Worm (Caenorhabditis elegans) whole organism, L4 larva: ENCODE measurements around the gene atf-4.

Experiments used
- D1046.2 ChIP-seq: fragments of 200-800 bp; sonication (Bioruptor generic); IDR thresholded peaks from 2 replicates; pipeline ENCODE4 v1.3.6; 2022; ENCODE audit warnings: missing genetic modification characterization, missing compliant biosample characterization
- F26F4.8 ChIP-seq: fragments of 200-800 bp; sonication (Bioruptor generic); conservative IDR thresholded peaks from 2 replicates; pipeline ENCODE4 v1.3.6; 2022; ENCODE audit warnings: missing genetic modification characterization, missing compliant biosample characterization
- R02D3.7 ChIP-seq: fragments of 150-350 bp; sonication (generic microtip); optimal IDR thresholded peaks from 3 replicates; lab custom pipeline; 2014; ENCODE audit warnings: missing biosample characterization, missing genetic modification characterization
- T20F7.1 ChIP-seq: fragments of 200-800 bp; sonication (Bioruptor generic); optimal IDR thresholded peaks from 2 replicates; lab custom pipeline; 2018; ENCODE audit warnings: mild to moderate bottlenecking, missing genetic modification characterization, missing compliant biosample characterization
- Y105C5A.15 ChIP-seq: fragments of 200-800 bp; sonication (Bioruptor generic); IDR thresholded peaks from 2 replicates; pipeline ENCODE4 v1.3.6; 2022; ENCODE audit warnings: missing genetic modification characterization, missing compliant biosample characterization
- Y75B8A.6 ChIP-seq: fragments of 200-800 bp; sonication (Bioruptor generic); IDR thresholded peaks from 2 replicates; pipeline ENCODE4 v1.3.6; 2022; ENCODE audit warnings: missing genetic modification reagents, missing genetic modification characterization, missing compliant biosample characterization
- ZK337.2 ChIP-seq: fragments of 200-800 bp; sonication (Bioruptor generic); IDR thresholded peaks from 2 replicates; pipeline ENCODE4 v1.3.6; 2022; ENCODE audit warnings: missing genetic modification reagents, missing genetic modification characterization, missing compliant biosample characterization
- aly-2 ChIP-seq: sonication (generic microtip); optimal IDR thresholded peaks from 2 replicates; lab custom pipeline; 2018; ENCODE audit warnings: missing biosample characterization, missing genetic modification characterization
- arid-1 ChIP-seq: fragments of 200-800 bp; sonication (Bioruptor generic); conservative IDR thresholded peaks from 2 replicates; pipeline ENCODE4 v1.3.6; 2022; ENCODE audit warnings: missing genetic modification reagents, missing genetic modification characterization, missing compliant biosample characterization
- ceh-20 ChIP-seq: fragments of 200-800 bp; sonication (Bioruptor generic); IDR thresholded peaks from 2 replicates; pipeline ENCODE4 v1.3.6; 2022; ENCODE audit warnings: missing genetic modification reagents, missing genetic modification characterization, missing compliant biosample characterization
- ceh-44 ChIP-seq: fragments of 200-800 bp; sonication (Bioruptor generic); IDR thresholded peaks from 2 replicates; pipeline ENCODE4 v1.3.6; 2022; ENCODE audit warnings: missing genetic modification reagents, missing genetic modification characterization, missing compliant biosample characterization
- ceh-62 ChIP-seq: sonication (generic microtip); optimal IDR thresholded peaks from 2 replicates; lab custom pipeline; 2017; ENCODE audit warnings: missing biosample characterization, missing genetic modification characterization
- ceh-82 ChIP-seq: sonication (generic microtip); optimal IDR thresholded peaks from 2 replicates; lab custom pipeline; 2017; ENCODE audit warnings: missing biosample characterization, missing genetic modification characterization
- ces-1 ChIP-seq: fragments of 150-350 bp; sonication (generic microtip); optimal IDR thresholded peaks from 4 replicates; lab custom pipeline; 2014; ENCODE audit warnings: missing biosample characterization, missing genetic modification reagents, missing genetic modification characterization
- cey-2 ChIP-seq: sonication (generic microtip); optimal IDR thresholded peaks from 3 replicates; lab custom pipeline; 2017; ENCODE audit warnings: missing genetic modification characterization, mild to moderate bottlenecking, missing compliant biosample characterization, antibody characterized with exemption, borderline replicate concordance; ENCODE audit not compliant: insufficient read depth
- daf-8 ChIP-seq: fragments of 200-800 bp; sonication (Bioruptor generic); IDR thresholded peaks from 2 replicates; pipeline ENCODE4 v1.3.6; 2022; ENCODE audit warnings: missing genetic modification characterization, missing compliant biosample characterization
- duxl-1 ChIP-seq: sonication (generic microtip); optimal IDR thresholded peaks from 2 replicates; lab custom pipeline; 2016; ENCODE audit warnings: mild to moderate bottlenecking, missing genetic modification characterization, moderate library complexity, missing compliant biosample characterization; ENCODE audit not compliant: poor library complexity
- dve-1 ChIP-seq: sonication (generic microtip); optimal IDR thresholded peaks from 2 replicates; lab custom pipeline; 2017; ENCODE audit warnings: antibody characterized with exemption, mild to moderate bottlenecking, missing genetic modification characterization, missing compliant biosample characterization; ENCODE audit not compliant: insufficient read depth
- fkh-10 ChIP-seq: fragments of 150-350 bp; optimal IDR thresholded peaks from 2 replicates; lab custom pipeline; 2014; ENCODE audit warnings: missing biosample characterization, missing genetic modification reagents, missing genetic modification characterization
- fos-1 ChIP-seq: fragments of 150-350 bp; optimal IDR thresholded peaks from 2 replicates; lab custom pipeline; 2014; ENCODE audit warnings: missing biosample characterization, missing genetic modification characterization
- hmg-1.1 ChIP-seq: fragments of 200-800 bp; sonication (Bioruptor generic); IDR thresholded peaks from 2 replicates; pipeline ENCODE4 v1.3.6; 2022; ENCODE audit warnings: missing genetic modification reagents, missing genetic modification characterization, missing compliant biosample characterization
- lim-7 ChIP-seq: fragments of 200-800 bp; sonication (Bioruptor generic); IDR thresholded peaks from 2 replicates; pipeline ENCODE4 v1.3.6; 2022; ENCODE audit warnings: missing genetic modification characterization, missing compliant biosample characterization
- lin-1 ChIP-seq: fragments of 200-800 bp; sonication (Bioruptor generic); IDR thresholded peaks from 2 replicates; pipeline ENCODE4 v1.3.6; 2022; ENCODE audit warnings: missing genetic modification reagents, missing genetic modification characterization, missing compliant biosample characterization
- lin-13 ChIP-seq: fragments of 150-350 bp; optimal IDR thresholded peaks from 2 replicates; lab custom pipeline; 2014; ENCODE audit warnings: missing biosample characterization, missing genetic modification reagents, missing genetic modification characterization
- lin-15B ChIP-seq: fragments of 150-350 bp; sonication (generic microtip); optimal IDR thresholded peaks from 3 replicates; lab custom pipeline; 2014; ENCODE audit warnings: missing biosample characterization, missing genetic modification characterization
- lin-38 ChIP-seq: fragments of 200-800 bp; sonication (Bioruptor generic); IDR thresholded peaks from 2 replicates; pipeline ENCODE4 v1.3.6; 2022; ENCODE audit warnings: missing genetic modification reagents, missing genetic modification characterization, missing compliant biosample characterization
- lir-3 ChIP-seq: sonication (generic microtip); optimal IDR thresholded peaks from 2 replicates; lab custom pipeline; 2016; ENCODE audit warnings: mild to moderate bottlenecking, missing genetic modification characterization, missing compliant biosample characterization
- lsy-2 ChIP-seq, 2 experiments: fragments of 150-350 bp in 1 of 2; sonication (generic microtip) in 1 of 2; optimal IDR thresholded peaks; 2 replicates each; lab custom pipeline; 2014 to 2017; ENCODE audit warnings: missing biosample characterization in 2 of 2, missing genetic modification characterization in 2 of 2
- mdl-1 ChIP-seq, 2 experiments: fragments of 150-350 bp in 1 of 2; sonication (generic microtip) in 1 of 2; optimal IDR thresholded peaks; 2 replicates each; lab custom pipeline; 2014 to 2017; ENCODE audit warnings: missing biosample characterization in 2 of 2, missing genetic modification characterization in 2 of 2
- mxl-2 ChIP-seq: fragments of 200-800 bp; sonication (Bioruptor generic); conservative IDR thresholded peaks from 2 replicates; pipeline ENCODE4 v1.3.6; 2022; ENCODE audit warnings: missing genetic modification reagents, missing genetic modification characterization, missing compliant biosample characterization
- mxl-3 ChIP-seq: fragments of 200-800 bp; sonication (Bioruptor generic); optimal IDR thresholded peaks from 2 replicates; lab custom pipeline; 2018; ENCODE audit warnings: mild to moderate bottlenecking, missing genetic modification characterization, missing compliant biosample characterization
- nhr-102 ChIP-seq: sonication (generic microtip); optimal IDR thresholded peaks from 2 replicates; lab custom pipeline; 2016; ENCODE audit warnings: mild to moderate bottlenecking, missing genetic modification characterization, moderate library complexity, missing compliant biosample characterization
- nhr-28 ChIP-seq: fragments of 150-350 bp; optimal IDR thresholded peaks from 2 replicates; lab custom pipeline; 2014; ENCODE audit warnings: missing biosample characterization, missing genetic modification characterization
- nhr-42 ChIP-seq: fragments of 200-800 bp; sonication (Bioruptor generic); IDR thresholded peaks from 2 replicates; pipeline ENCODE4 v1.3.6; 2022; ENCODE audit warnings: missing genetic modification characterization, missing compliant biosample characterization
- nhr-77 ChIP-seq: fragments of 150-350 bp; optimal IDR thresholded peaks from 2 replicates; lab custom pipeline; 2014; ENCODE audit warnings: missing biosample characterization, missing genetic modification characterization
- pha-4 ChIP-seq, 2 experiments: fragments of 150-350 bp in 1 of 2; fragments of 200-800 bp in 1 of 2; sonication (Bioruptor generic) in 1 of 2; IDR thresholded peaks in 1 of 2; optimal IDR thresholded peaks in 1 of 2; 2 replicates each; pipeline versions ENCODE4 v1.3.6 to Lab custom; 2014 to 2022; ENCODE audit warnings: missing genetic modification characterization in 2 of 2, missing genetic modification reagents in 2 of 2, missing biosample characterization in 1 of 2, missing compliant biosample characterization in 1 of 2
- rbr-2 ChIP-seq: sonication (generic microtip); optimal IDR thresholded peaks from 2 replicates; lab custom pipeline; 2016; ENCODE audit warnings: missing genotype, missing genetic modification characterization, missing compliant biosample characterization
- saeg-2 ChIP-seq: fragments of 200-800 bp; sonication (Bioruptor generic); IDR thresholded peaks from 2 replicates; pipeline ENCODE4 v1.3.6; 2022; ENCODE audit warnings: missing genetic modification reagents, missing genetic modification characterization, missing compliant biosample characterization
- sdz-12 ChIP-seq: fragments of 200-800 bp; sonication (Bioruptor generic); optimal IDR thresholded peaks from 2 replicates; lab custom pipeline; 2018; ENCODE audit warnings: mild to moderate bottlenecking, missing genetic modification characterization, missing compliant biosample characterization
- skn-1 ChIP-seq: fragments of 150-350 bp; optimal IDR thresholded peaks from 2 replicates; lab custom pipeline; 2014; ENCODE audit warnings: missing biosample characterization, missing genetic modification characterization
- snpc-1.2 ChIP-seq: fragments of 200-800 bp; sonication (Bioruptor generic); IDR thresholded peaks from 2 replicates; pipeline ENCODE4 v1.3.6; 2022; ENCODE audit warnings: missing genetic modification reagents, missing genetic modification characterization, missing compliant biosample characterization
- snpc-4 ChIP-seq: fragments of 150-350 bp; optimal IDR thresholded peaks from 2 replicates; lab custom pipeline; 2014; ENCODE audit warnings: missing biosample characterization, missing genetic modification characterization
- spr-1 ChIP-seq: sonication (generic microtip); optimal IDR thresholded peaks from 2 replicates; lab custom pipeline; 2016; ENCODE audit warnings: mild to moderate bottlenecking, missing genetic modification characterization, missing compliant biosample characterization
- spr-3 ChIP-seq: fragments of 200-800 bp; sonication (Bioruptor generic); optimal IDR thresholded peaks from 2 replicates; lab custom pipeline; 2018; ENCODE audit warnings: mild to moderate bottlenecking, missing genetic modification characterization, missing compliant biosample characterization
- unc-130 ChIP-seq: sonication (generic microtip); optimal IDR thresholded peaks from 2 replicates; lab custom pipeline; 2016; ENCODE audit warnings: missing genetic modification reagents, missing genetic modification characterization, missing compliant biosample characterization
- unc-39 ChIP-seq: sonication (generic microtip); optimal IDR thresholded peaks from 2 replicates; lab custom pipeline; 2017; ENCODE audit warnings: missing biosample characterization, missing genetic modification characterization
- unc-62 ChIP-seq, 3 experiments: fragments of 150-350 bp in 1 of 3; sonication (generic microtip); optimal IDR thresholded peaks in 2 of 3; peaks in 1 of 3; 1 replicate in 1 of 3; 2 replicates in 2 of 3; lab custom pipeline; 2014 to 2017; ENCODE audit warnings: missing biosample characterization in 3 of 3, missing genetic modification characterization in 3 of 3, missing genetic modification reagents in 3 of 3, missing genotype in 1 of 3
- zag-1 ChIP-seq: fragments of 150-350 bp; optimal IDR thresholded peaks from 2 replicates; lab custom pipeline; 2014; ENCODE audit warnings: missing biosample characterization, missing genetic modification characterization
- zfp-2 ChIP-seq: sonication (generic microtip); optimal IDR thresholded peaks from 2 replicates; lab custom pipeline; 2016; ENCODE audit warnings: mild to moderate bottlenecking, missing genetic modification characterization, missing compliant biosample characterization
- ztf-11 ChIP-seq: fragments of 150-350 bp; optimal IDR thresholded peaks from 2 replicates; lab custom pipeline; 2014; ENCODE audit warnings: missing biosample characterization, missing genetic modification characterization

Gene atf-4

DNA sequence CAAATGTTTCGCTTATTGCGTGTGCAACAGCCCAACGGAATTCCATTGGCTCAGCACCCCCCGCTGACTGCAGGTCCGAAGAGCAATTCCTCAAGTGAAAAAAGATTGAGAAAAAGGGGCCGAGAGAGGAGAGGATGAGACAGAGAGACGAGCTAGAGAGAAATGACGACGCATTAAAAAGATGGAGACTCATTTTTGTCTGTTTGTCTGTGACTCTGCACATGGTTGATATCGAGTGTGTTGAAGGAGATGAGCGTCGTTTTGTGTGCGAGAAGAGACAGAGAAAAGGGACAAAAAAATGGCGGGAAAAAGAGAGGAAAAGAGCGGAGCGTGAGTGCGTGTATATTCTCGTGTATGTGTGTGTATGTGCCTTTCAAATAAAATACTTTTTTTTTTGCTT, 30.4 kb upstream of the atf-4 start (continued):
- TF ChIP-seq lsy-2 (tag; optimal IDR thresholded peaks at IDR 0.05; lab: Kevin White, UChicago) (peak; percentile 68 to 86), unc-62 (GFP tag; optimal IDR thresholded peaks at IDR 0.05 in 1 of 2; lab: Kevin White, UChicago) (peak in 1 of 2 experiments; percentile 99), unc-62 (tag; optimal IDR thresholded peaks at IDR 0.05; lab: Kevin White, UChicago) (peak; percentile 38), ceh-20 (GFP tag; lab: Robert Waterston, UW) (peak; percentile 67; the same call in 1 of the 2 replicates), dve-1 (tag; lab: Kevin White, UChicago) (peak; percentile 87), sdz-12 (GFP tag; lab: Kevin White, UChicago) (no peak), T20F7.1 (GFP tag; lab: Kevin White, UChicago) (peak; percentile 60), mxl-2 (GFP tag; lab: Robert Waterston, UW) (no peak), lim-7 (no peak), duxl-1 (tag; lab: Kevin White, UChicago) (no peak), snpc-1.2 (GFP tag; lab: Robert Waterston, UW) (no peak), hmg-1.1 (GFP tag; lab: Robert Waterston, UW) (peak; percentile 94), lin-13 (peak; percentile 70), zag-1 (tag; lab: Kevin White, UChicago) (no peak), cey-2 (tag; lab: Kevin White, UChicago) (no peak), unc-39 (tag; lab: Kevin White, UChicago) (no peak), zfp-2 (tag; lab: Kevin White, UChicago) (no peak), R02D3.7 (tag; lab: Kevin White, UChicago) (no peak), pha-4 (GFP tag; IDR thresholded peaks at IDR 0.05; lab: Robert Waterston, UW) (peak; percentile 59; the same call in 1 of the 2 replicates), pha-4 (tag; optimal IDR thresholded peaks at IDR 0.05; lab: Kevin White, UChicago) (peak; percentile 97), lin-1 (GFP tag; lab: Robert Waterston, UW) (no peak), Y105C5A.15 (GFP tag; lab: Robert Waterston, UW) (no peak), Y75B8A.6 (no peak), rbr-2 (peak; percentile 91), snpc-4 (no peak), saeg-2 (0 out of 2 replicates have a peak, but pooled peaks have one; percentile 22), mdl-1 (tag; optimal IDR thresholded peaks at IDR 0.05; lab: Kevin White, UChicago) (peak; percentile 75 to 97), arid-1 (GFP tag; lab: Robert Waterston, UW) (0 out of 2 replicates have a peak, but pooled peaks have one; percentile 7), nhr-102 (no peak), nhr-77 (peak; percentile 85), spr-3 (GFP tag; lab: Kevin White, UChicago) (no peak), mxl-3 (GFP tag; lab: Kevin White, UChicago) (peak; percentile 74), ztf-11 (no peak), nhr-42 (GFP tag; lab: Robert Waterston, UW) (0 out of 2 replicates have a peak, but pooled peaks have one; percentile 18), skn-1 (no peak), unc-130 (GFP tag; lab: Kevin White, UChicago) (no peak), lir-3 (tag; lab: Kevin White, UChicago) (no peak), ceh-44 (GFP tag; lab: Robert Waterston, UW) (no peak), ZK337.2 (GFP tag; lab: Robert Waterston, UW) (no peak), aly-2 (tag; lab: Kevin White, UChicago) (no peak), fos-1 (tag; lab: Kevin White, UChicago) (no peak), fkh-10 (GFP tag; lab: Kevin White, UChicago) (peak; percentile 94), ceh-82 (tag; lab: Kevin White, UChicago) (no peak), spr-1 (tag; lab: Kevin White, UChicago) (peak; percentile 34), daf-8 (GFP tag; lab: Robert Waterston, UW) (no peak), nhr-28 (tag; lab: Kevin White, UChicago) (peak; percentile 90), F26F4.8 (GFP tag; lab: Robert Waterston, UW) (no peak), lin-38 (GFP tag; lab: Robert Waterston, UW) (peak; percentile 49), ces-1 (GFP tag; lab: Kevin White, UChicago) (peak; percentile 24), ceh-62 (tag; lab: Kevin White, UChicago) (no peak), D1046.2 (no peak), lin-15B (tag; lab: Kevin White, UChicago) (no peak)
